Worm (Caenorhabditis elegans): ENCODE results near the gene C25E10.13.

ce11 chrV:9033267-9033666, 26.3 kb upstream of the C25E10.13 start, which contains the start of gene C25E10.4:
- no peak for TF ChIP-seq him-1 (tag; optimal IDR thresholded peaks at IDR 0.05)
- no peak for TF ChIP-seq ceh-79 (tag; optimal IDR thresholded peaks at IDR 0.05)
- TF ChIP-seq Y53G8AR.9 (GFP tag; conservative IDR thresholded peaks at IDR 0.05): no peak
- no peak for TF ChIP-seq zfh-2 (GFP tag; conservative IDR thresholded peaks at IDR 0.05)
- TF ChIP-seq let-607 (tag; optimal IDR thresholded peaks at IDR 0.05): no peak
- no peak for TF ChIP-seq hmg-20 (GFP tag; IDR thresholded peaks at IDR 0.05)
- no peak for TF ChIP-seq nhr-90 (tag; optimal IDR thresholded peaks at IDR 0.05)
- TF ChIP-seq somi-1 (GFP tag; optimal IDR thresholded peaks at IDR 0.05): no peak
- no peak for TF ChIP-seq ztf-3 (GFP tag; optimal IDR thresholded peaks at IDR 0.05)
- TF ChIP-seq lin-35 (GFP tag; optimal IDR thresholded peaks at IDR 0.05): no peak
